Worm (Caenorhabditis elegans) whole organism, L4 larva: ENCODE results near the gene ref-2.

Experiments used
- F37D6.2 ChIP-seq: sonication (generic microtip); optimal IDR thresholded peaks from 2 replicates; lab custom pipeline; 2016; ENCODE audit warnings: mild to moderate bottlenecking, missing genetic modification characterization, missing compliant biosample characterization
- F49E8.2 ChIP-seq: sonication (generic microtip); optimal IDR thresholded peaks from 2 replicates; lab custom pipeline; 2016; ENCODE audit warnings: missing compliant biosample characterization, mild to moderate bottlenecking, missing genetic modification characterization, borderline replicate concordance
- T26A8.4 ChIP-seq: fragments of 200-800 bp; sonication (Bioruptor generic); IDR thresholded peaks from 2 replicates; pipeline ENCODE4 v1.3.6; 2022; ENCODE audit warnings: missing genetic modification characterization, missing compliant biosample characterization
- Y5F2A.4 ChIP-seq: fragments of 200-800 bp; sonication (Bioruptor generic); optimal IDR thresholded peaks from 2 replicates; lab custom pipeline; 2018; ENCODE audit warnings: mild to moderate bottlenecking, missing genetic modification characterization, missing compliant biosample characterization
- ZK337.2 ChIP-seq: fragments of 200-800 bp; sonication (Bioruptor generic); IDR thresholded peaks from 2 replicates; pipeline ENCODE4 v1.3.6; 2022; ENCODE audit warnings: missing genetic modification reagents, missing genetic modification characterization, missing compliant biosample characterization
- ZK546.5 ChIP-seq, 2 experiments: sonication (generic microtip); optimal IDR thresholded peaks; 2 replicates each; lab custom pipeline; 2017; ENCODE audit warnings: missing biosample characterization in 2 of 2, missing genetic modification characterization in 2 of 2
- aha-1 ChIP-seq: fragments of 150-350 bp; peaks from one replicate; lab custom pipeline; 2014; ENCODE audit warnings: missing biosample characterization, missing genetic modification characterization
- ama-1 ChIP-seq: fragments of 150-350 bp; optimal IDR thresholded peaks from 2 replicates; lab custom pipeline; 2014; ENCODE audit warnings: inconsistent platforms, mixed read lengths
- ceh-20 ChIP-seq: fragments of 200-800 bp; sonication (Bioruptor generic); IDR thresholded peaks from 2 replicates; pipeline ENCODE4 v1.3.6; 2022; ENCODE audit warnings: missing genetic modification reagents, missing genetic modification characterization, missing compliant biosample characterization
- ceh-32 ChIP-seq: sonication (generic microtip); optimal IDR thresholded peaks from 2 replicates; lab custom pipeline; 2016; ENCODE audit warnings: mild to moderate bottlenecking, missing genetic modification characterization, missing compliant biosample characterization; ENCODE audit not compliant: poor library complexity
- ceh-62 ChIP-seq: sonication (generic microtip); optimal IDR thresholded peaks from 2 replicates; lab custom pipeline; 2017; ENCODE audit warnings: missing biosample characterization, missing genetic modification characterization
- ceh-82 ChIP-seq: sonication (generic microtip); optimal IDR thresholded peaks from 2 replicates; lab custom pipeline; 2017; ENCODE audit warnings: missing biosample characterization, missing genetic modification characterization
- ces-1 ChIP-seq: fragments of 150-350 bp; sonication (generic microtip); optimal IDR thresholded peaks from 4 replicates; lab custom pipeline; 2014; ENCODE audit warnings: missing biosample characterization, missing genetic modification reagents, missing genetic modification characterization
- cey-2 ChIP-seq: sonication (generic microtip); optimal IDR thresholded peaks from 3 replicates; lab custom pipeline; 2017; ENCODE audit warnings: missing genetic modification characterization, mild to moderate bottlenecking, missing compliant biosample characterization, antibody characterized with exemption, borderline replicate concordance; ENCODE audit not compliant: insufficient read depth
- daf-12 ChIP-seq: fragments of 150-350 bp; optimal IDR thresholded peaks from 2 replicates; lab custom pipeline; 2014; ENCODE audit warnings: missing biosample characterization, missing genetic modification reagents, missing genetic modification characterization
- daf-16 ChIP-seq, 3 experiments: sonication (generic microtip); optimal IDR thresholded peaks; 2 replicates each; lab custom pipeline; 2016 to 2017; ENCODE audit warnings: missing genetic modification characterization in 3 of 3, missing genetic modification reagents in 3 of 3, mild to moderate bottlenecking in 2 of 3, missing compliant biosample characterization in 2 of 3, missing biosample characterization in 1 of 3, moderate library complexity in 1 of 3
- daf-19 ChIP-seq: fragments of 200-800 bp; sonication (Bioruptor generic); conservative IDR thresholded peaks from 2 replicates; pipeline ENCODE4 v1.3.6; 2022; ENCODE audit warnings: missing genetic modification characterization, missing compliant biosample characterization
- dmd-6 ChIP-seq: fragments of 200-800 bp; sonication (Bioruptor generic); IDR thresholded peaks from 2 replicates; pipeline ENCODE4 v1.3.6; 2022; ENCODE audit warnings: missing genetic modification reagents, missing genetic modification characterization, missing compliant biosample characterization
- dmd-8 ChIP-seq: fragments of 200-800 bp; sonication (Bioruptor generic); IDR thresholded peaks from 2 replicates; pipeline ENCODE4 v1.3.6; 2022; ENCODE audit warnings: missing genetic modification characterization, missing compliant biosample characterization
- dpl-1 ChIP-seq: fragments of 150-350 bp; optimal IDR thresholded peaks from 2 replicates; lab custom pipeline; 2014; ENCODE audit warnings: missing biosample characterization, missing genetic modification reagents, missing genetic modification characterization
- duxl-1 ChIP-seq: sonication (generic microtip); optimal IDR thresholded peaks from 2 replicates; lab custom pipeline; 2016; ENCODE audit warnings: mild to moderate bottlenecking, missing genetic modification characterization, moderate library complexity, missing compliant biosample characterization; ENCODE audit not compliant: poor library complexity
- hif-1 ChIP-seq, 2 experiments: sonication (generic microtip); optimal IDR thresholded peaks; 2 replicates each; lab custom pipeline; 2016 to 2017; ENCODE audit warnings: missing compliant biosample characterization in 2 of 2, missing genetic modification characterization in 2 of 2, missing genetic modification reagents in 2 of 2, missing genotype in 2 of 2, mild to moderate bottlenecking in 1 of 2
- hlh-11 ChIP-seq: fragments of 200-800 bp; sonication (Bioruptor generic); optimal IDR thresholded peaks from 2 replicates; lab custom pipeline; 2018; ENCODE audit warnings: mild to moderate bottlenecking, missing genetic modification characterization, missing compliant biosample characterization
- lim-7 ChIP-seq: fragments of 200-800 bp; sonication (Bioruptor generic); IDR thresholded peaks from 2 replicates; pipeline ENCODE4 v1.3.6; 2022; ENCODE audit warnings: missing genetic modification characterization, missing compliant biosample characterization
- lin-1 ChIP-seq: fragments of 200-800 bp; sonication (Bioruptor generic); IDR thresholded peaks from 2 replicates; pipeline ENCODE4 v1.3.6; 2022; ENCODE audit warnings: missing genetic modification reagents, missing genetic modification characterization, missing compliant biosample characterization
- lin-13 ChIP-seq: fragments of 150-350 bp; optimal IDR thresholded peaks from 2 replicates; lab custom pipeline; 2014; ENCODE audit warnings: missing biosample characterization, missing genetic modification reagents, missing genetic modification characterization
- lin-15B ChIP-seq: fragments of 150-350 bp; sonication (generic microtip); optimal IDR thresholded peaks from 3 replicates; lab custom pipeline; 2014; ENCODE audit warnings: missing biosample characterization, missing genetic modification characterization
- lin-29 ChIP-seq: fragments of 200-800 bp; sonication (Bioruptor generic); IDR thresholded peaks from 2 replicates; pipeline ENCODE4 v1.3.6; 2022; ENCODE audit warnings: missing genetic modification reagents, missing genetic modification characterization, missing compliant biosample characterization
- madf-5 ChIP-seq, 2 experiments: fragments of 200-800 bp; sonication (Bioruptor generic); IDR thresholded peaks; 2 replicates each; pipeline ENCODE4 v1.3.6; 2022; ENCODE audit warnings: missing compliant biosample characterization in 2 of 2, missing genetic modification characterization in 2 of 2
- madf-9 ChIP-seq: fragments of 200-800 bp; sonication (Bioruptor generic); conservative IDR thresholded peaks from 2 replicates; pipeline ENCODE4 v1.3.6; 2022; ENCODE audit warnings: missing genetic modification reagents, missing genetic modification characterization, missing compliant biosample characterization
- mdt-29 ChIP-seq: fragments of 200-800 bp; sonication (Bioruptor generic); IDR thresholded peaks from 2 replicates; pipeline ENCODE4 v1.3.6; 2022; ENCODE audit warnings: missing genetic modification reagents, missing genetic modification characterization, missing compliant biosample characterization
- mep-1 ChIP-seq: fragments of 150-350 bp; sonication (generic microtip); optimal IDR thresholded peaks from 3 replicates; lab custom pipeline; 2014; ENCODE audit warnings: missing biosample characterization, missing genetic modification characterization
- mxl-2 ChIP-seq: fragments of 200-800 bp; sonication (Bioruptor generic); conservative IDR thresholded peaks from 2 replicates; pipeline ENCODE4 v1.3.6; 2022; ENCODE audit warnings: missing genetic modification reagents, missing genetic modification characterization, missing compliant biosample characterization
- mxl-3 ChIP-seq: fragments of 200-800 bp; sonication (Bioruptor generic); optimal IDR thresholded peaks from 2 replicates; lab custom pipeline; 2018; ENCODE audit warnings: mild to moderate bottlenecking, missing genetic modification characterization, missing compliant biosample characterization
- nhr-102 ChIP-seq: sonication (generic microtip); optimal IDR thresholded peaks from 2 replicates; lab custom pipeline; 2016; ENCODE audit warnings: mild to moderate bottlenecking, missing genetic modification characterization, moderate library complexity, missing compliant biosample characterization
- nhr-11 ChIP-seq: fragments of 150-350 bp; optimal IDR thresholded peaks from 2 replicates; lab custom pipeline; 2014; ENCODE audit warnings: missing biosample characterization, missing genetic modification characterization
- nhr-25 ChIP-seq: sonication (generic microtip); optimal IDR thresholded peaks from 2 replicates; lab custom pipeline; 2017; ENCODE audit warnings: missing genetic modification characterization, mild to moderate bottlenecking, missing compliant biosample characterization, antibody characterized with exemption, moderate library complexity, borderline replicate concordance; ENCODE audit not compliant: insufficient read depth
- nhr-28 ChIP-seq: fragments of 150-350 bp; optimal IDR thresholded peaks from 2 replicates; lab custom pipeline; 2014; ENCODE audit warnings: missing biosample characterization, missing genetic modification characterization
- nhr-42 ChIP-seq: fragments of 200-800 bp; sonication (Bioruptor generic); IDR thresholded peaks from 2 replicates; pipeline ENCODE4 v1.3.6; 2022; ENCODE audit warnings: missing genetic modification characterization, missing compliant biosample characterization
- nhr-76 ChIP-seq: fragments of 150-350 bp; optimal IDR thresholded peaks from 2 replicates; lab custom pipeline; 2014; ENCODE audit warnings: missing biosample characterization, missing genetic modification characterization
- php-3 ChIP-seq: fragments of 200-800 bp; sonication (Bioruptor generic); IDR thresholded peaks from 2 replicates; pipeline ENCODE4 v1.3.6; 2022; ENCODE audit warnings: missing genetic modification reagents, missing genetic modification characterization, missing compliant biosample characterization
- sdz-12 ChIP-seq: fragments of 200-800 bp; sonication (Bioruptor generic); optimal IDR thresholded peaks from 2 replicates; lab custom pipeline; 2018; ENCODE audit warnings: mild to moderate bottlenecking, missing genetic modification characterization, missing compliant biosample characterization
- set-16 ChIP-seq: fragments of 200-800 bp; sonication (Bioruptor generic); IDR thresholded peaks from 2 replicates; pipeline ENCODE4 v1.3.6; 2022; ENCODE audit warnings: missing genetic modification reagents, missing genetic modification characterization, missing compliant biosample characterization
- snpc-1.2 ChIP-seq: fragments of 200-800 bp; sonication (Bioruptor generic); IDR thresholded peaks from 2 replicates; pipeline ENCODE4 v1.3.6; 2022; ENCODE audit warnings: missing genetic modification reagents, missing genetic modification characterization, missing compliant biosample characterization
- snpc-4 ChIP-seq: fragments of 150-350 bp; optimal IDR thresholded peaks from 2 replicates; lab custom pipeline; 2014; ENCODE audit warnings: missing biosample characterization, missing genetic modification characterization
- spr-1 ChIP-seq: sonication (generic microtip); optimal IDR thresholded peaks from 2 replicates; lab custom pipeline; 2016; ENCODE audit warnings: mild to moderate bottlenecking, missing genetic modification characterization, missing compliant biosample characterization
- spr-3 ChIP-seq: fragments of 200-800 bp; sonication (Bioruptor generic); optimal IDR thresholded peaks from 2 replicates; lab custom pipeline; 2018; ENCODE audit warnings: mild to moderate bottlenecking, missing genetic modification characterization, missing compliant biosample characterization
- tag-97 ChIP-seq: fragments of 200-800 bp; sonication (Bioruptor generic); IDR thresholded peaks from 2 replicates; pipeline ENCODE4 v1.3.6; 2022; ENCODE audit warnings: missing genetic modification characterization, missing compliant biosample characterization
- zfp-2 ChIP-seq: sonication (generic microtip); optimal IDR thresholded peaks from 2 replicates; lab custom pipeline; 2016; ENCODE audit warnings: mild to moderate bottlenecking, missing genetic modification characterization, missing compliant biosample characterization
- ztf-11 ChIP-seq: fragments of 150-350 bp; optimal IDR thresholded peaks from 2 replicates; lab custom pipeline; 2014; ENCODE audit warnings: missing biosample characterization, missing genetic modification characterization

ref-2 gene

DNA sequence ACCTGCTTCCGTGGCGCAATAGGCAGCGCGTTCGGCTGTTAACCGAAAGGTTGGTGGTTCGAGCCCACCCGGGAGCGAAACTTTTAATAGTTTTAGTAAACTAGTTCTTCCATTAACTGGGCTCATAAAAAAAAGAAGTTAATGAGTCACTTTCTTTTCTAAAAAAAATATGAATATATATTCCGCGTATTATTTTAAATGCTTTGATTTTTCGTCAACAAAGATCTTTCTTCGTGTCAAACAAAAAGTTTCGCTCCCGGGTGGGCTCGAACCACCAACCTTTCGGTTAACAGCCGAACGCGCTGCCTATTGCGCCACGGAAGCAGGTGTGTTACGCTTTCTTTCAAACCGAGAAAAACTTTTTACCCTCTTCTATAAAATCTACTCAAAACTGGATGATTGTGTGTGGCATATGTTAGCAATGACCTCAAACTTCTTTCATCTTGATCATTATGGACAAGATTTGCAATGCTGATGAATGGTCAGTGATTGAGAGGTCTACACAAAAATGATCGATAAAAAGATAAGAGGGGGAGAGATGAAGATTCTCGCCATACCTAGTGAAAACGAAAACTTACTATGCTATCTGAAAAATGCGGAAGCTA lies 29.8 kb downstream of the ref-2 start (continued):
- TF ChIP-seq cey-2 (tag; lab: Kevin White, UChicago) (no peak), spr-1 (no peak), nhr-25 (tag; lab: Kevin White, UChicago) (no peak), aha-1 (tag; lab: Kevin White, UChicago) (no peak), madf-5 (GFP tag; IDR thresholded peaks at IDR 0.05; lab: Robert Waterston, UW) (peak in 1 of 2 experiments; percentile 56; a peak in 1 of 4 replicates), nhr-11 (tag; lab: Kevin White, UChicago) (no peak), nhr-28 (tag; lab: Kevin White, UChicago) (peak; percentile 23), php-3 (no peak), hlh-11 (tag; lab: Kevin White, UChicago) (peak; percentile 58), duxl-1 (tag; lab: Kevin White, UChicago) (no peak), spr-3 (GFP tag; lab: Kevin White, UChicago) (no peak), lin-1 (no peak), lin-13 (GFP tag; lab: Kevin White, UChicago) (no peak), lim-7 (GFP tag; lab: Robert Waterston, UW) (peak; percentile 78), ceh-32 (tag; lab: Kevin White, UChicago) (no peak), set-16 (no peak), F49E8.2 (tag; lab: Kevin White, UChicago) (peak; percentile 50), Y5F2A.4 (GFP tag; lab: Kevin White, UChicago) (peak; percentile 41), snpc-4 (tag; lab: Kevin White, UChicago) (no peak), mep-1 (tag; lab: Kevin White, UChicago) (peak; percentile 62), nhr-42 (GFP tag; lab: Robert Waterston, UW) (no peak), madf-9 (GFP tag; lab: Robert Waterston, UW) (peak; percentile 18; the same call in 1 of the 2 replicates), daf-12 (no peak), snpc-1.2 (GFP tag; lab: Robert Waterston, UW) (peak; percentile 81), sdz-12 (GFP tag; lab: Kevin White, UChicago) (no peak), lin-29 (GFP tag; lab: Robert Waterston, UW) (no peak), tag-97 (GFP tag; lab: Robert Waterston, UW) (no peak), ztf-11 (tag; lab: Kevin White, UChicago) (no peak), hif-1 (tag; optimal IDR thresholded peaks at IDR 0.05; lab: Kevin White, UChicago) (no peak), ceh-82 (tag; lab: Kevin White, UChicago) (no peak), ceh-20 (GFP tag; lab: Robert Waterston, UW) (no peak), mdt-29 (GFP tag; lab: Robert Waterston, UW) (no peak), ama-1 (lab: Kevin White, UChicago) (no peak), T26A8.4 (GFP tag; lab: Robert Waterston, UW) (no peak), ZK546.5 (tag; optimal IDR thresholded peaks at IDR 0.05; lab: Kevin White, UChicago) (no peak), F37D6.2 (tag; lab: Kevin White, UChicago) (no peak), nhr-76 (no peak), mxl-2 (GFP tag; lab: Robert Waterston, UW) (no peak), mxl-3 (GFP tag; lab: Kevin White, UChicago) (peak; percentile 13), daf-19 (GFP tag; lab: Robert Waterston, UW) (peak; percentile 59; the same call in 1 of the 2 replicates), dmd-6 (GFP tag; lab: Robert Waterston, UW) (peak; percentile 21; the same call in 1 of the 2 replicates), zfp-2 (no peak), lin-15B (tag; lab: Kevin White, UChicago) (no peak), daf-16 (GFP tag; optimal IDR thresholded peaks at IDR 0.05; lab: Kevin White, UChicago) (peak; percentile 19 to 76), daf-16 (tag; optimal IDR thresholded peaks at IDR 0.05; lab: Kevin White, UChicago) (peak; percentile 68), dmd-8 (GFP tag; lab: Robert Waterston, UW) (no peak), nhr-102 (tag; lab: Kevin White, UChicago) (peak; percentile 62), ceh-62 (tag; lab: Kevin White, UChicago) (no peak), dpl-1 (no peak), ZK337.2 (GFP tag; lab: Robert Waterston, UW) (no peak), ces-1 (GFP tag; lab: Kevin White, UChicago) (no peak)
